Fruit fly (Drosophila melanogaster) whole organism, embryonic: ENCODE data around the gene CG33298.

Source experiments
- Bdp1 ChIP-seq: fragments of 200-800 bp; sonication (Bioruptor generic); optimal IDR thresholded peaks from 3 replicates; lab custom pipeline; 2016; ENCODE audit warnings: missing biosample characterization, missing genetic modification characterization
- BtbVII ChIP-seq: fragments of 200-800 bp; sonication (Bioruptor generic); optimal IDR thresholded peaks from 3 replicates; lab custom pipeline; 2017; ENCODE audit warnings: missing biosample characterization, mild to moderate bottlenecking, missing genetic modification characterization
- CG10147 ChIP-seq: fragments of 200-800 bp; sonication (Bioruptor generic); optimal IDR thresholded peaks from 2 replicates; lab custom pipeline; 2019; ENCODE audit warnings: missing biosample characterization, mild to moderate bottlenecking, missing genetic modification characterization, moderate library complexity
- CG10565 ChIP-seq: fragments of 200-800 bp; sonication (Bioruptor generic); optimal IDR thresholded peaks from 3 replicates; lab custom pipeline; 2016; ENCODE audit warnings: missing biosample characterization, mild to moderate bottlenecking, missing genetic modification characterization
- CG11695 ChIP-seq: fragments of 200-800 bp; sonication (Bioruptor generic); IDR thresholded peaks from 3 replicates; pipeline ENCODE4 v1.3.6; 2022; ENCODE audit warnings: missing biosample characterization, missing genetic modification characterization
- CG12744 ChIP-seq: fragments of 200-800 bp; sonication (Bioruptor generic); optimal IDR thresholded peaks from 2 replicates; lab custom pipeline; 2016; ENCODE audit warnings: missing biosample characterization, missing genetic modification characterization
- CG13624 ChIP-seq: fragments of 200-800 bp; sonication (Bioruptor generic); optimal IDR thresholded peaks from 2 replicates; lab custom pipeline; 2016; ENCODE audit warnings: missing biosample characterization, missing genetic modification characterization
- CG13775 ChIP-seq: fragments of 200-800 bp; sonication (Bioruptor generic); optimal IDR thresholded peaks from 3 replicates; lab custom pipeline; 2017; ENCODE audit warnings: missing biosample characterization, mild to moderate bottlenecking, missing genetic modification characterization
- CG1529 ChIP-seq: fragments of 200-800 bp; sonication (Bioruptor generic); optimal IDR thresholded peaks from 3 replicates; lab custom pipeline; 2018; ENCODE audit warnings: missing biosample characterization, missing genetic modification characterization
- CG15601 ChIP-seq: fragments of 200-800 bp; sonication (Bioruptor generic); optimal IDR thresholded peaks from 3 replicates; lab custom pipeline; 2019; ENCODE audit warnings: missing biosample characterization, mild to moderate bottlenecking, missing genetic modification characterization, moderate library complexity
- CG1602 ChIP-seq: fragments of 200-800 bp; sonication (Bioruptor generic); optimal IDR thresholded peaks from 3 replicates; lab custom pipeline; 2016; ENCODE audit warnings: missing biosample characterization, missing genetic modification characterization
- CG16779 ChIP-seq: fragments of 200-800 bp; sonication (Bioruptor generic); IDR thresholded peaks from 2 replicates; pipeline ENCODE4 v1.3.6; 2022; ENCODE audit warnings: missing biosample characterization, missing genetic modification characterization
- CG17361 ChIP-seq: fragments of 200-800 bp; sonication (Bioruptor generic); IDR thresholded peaks from 3 replicates; pipeline ENCODE4 v1.3.6; 2022; ENCODE audit warnings: missing biosample characterization, missing genetic modification characterization
- CG18011 ChIP-seq: fragments of 200-800 bp; sonication (Bioruptor generic); optimal IDR thresholded peaks from 2 replicates; lab custom pipeline; 2017; ENCODE audit warnings: missing biosample characterization, missing genetic modification characterization, mild to moderate bottlenecking, moderate library complexity, missing genotype
- CG18764 ChIP-seq: fragments of 200-800 bp; sonication (Bioruptor generic); optimal IDR thresholded peaks from 3 replicates; lab custom pipeline; 2016; ENCODE audit warnings: missing biosample characterization, missing genetic modification characterization
- CG3163 ChIP-seq: fragments of 200-800 bp; sonication (Bioruptor generic); optimal IDR thresholded peaks from 3 replicates; lab custom pipeline; 2016; ENCODE audit warnings: missing biosample characterization, missing genetic modification characterization
- CG3838 ChIP-seq: fragments of 200-800 bp; sonication (Bioruptor generic); optimal IDR thresholded peaks from 3 replicates; lab custom pipeline; 2016; ENCODE audit warnings: missing biosample characterization, missing genetic modification characterization
- CG4617 ChIP-seq: fragments of 200-800 bp; sonication (Bioruptor generic); optimal IDR thresholded peaks from 3 replicates; lab custom pipeline; 2016; ENCODE audit warnings: missing biosample characterization, missing genetic modification characterization, borderline replicate concordance
- CG4730 ChIP-seq: fragments of 200-800 bp; sonication (Bioruptor generic); IDR thresholded peaks from 2 replicates; pipeline ENCODE4 v1.3.6; 2022; ENCODE audit warnings: missing biosample characterization, missing genetic modification characterization
- CG7745 ChIP-seq: fragments of 200-800 bp; sonication (Bioruptor generic); optimal IDR thresholded peaks from 2 replicates; lab custom pipeline; 2018; ENCODE audit warnings: missing biosample characterization, mild to moderate bottlenecking, missing genetic modification characterization, moderate library complexity
- CG8290 ChIP-seq, 3 experiments: fragments of 200-800 bp; sonication (Bioruptor generic); optimal IDR thresholded peaks; 2 replicates each; lab custom pipeline; 2016 to 2019; ENCODE audit warnings: missing biosample characterization in 3 of 3, missing genetic modification characterization in 3 of 3, mild to moderate bottlenecking in 2 of 3, moderate library complexity in 1 of 3
- CG9215 ChIP-seq: fragments of 200-800 bp; sonication (Bioruptor generic); IDR thresholded peaks from 2 replicates; pipeline ENCODE4 v1.3.6; 2022; ENCODE audit warnings: missing biosample characterization, missing genetic modification characterization
- CG9797 ChIP-seq: fragments of 200-800 bp; sonication (Bioruptor generic); optimal IDR thresholded peaks from 3 replicates; lab custom pipeline; 2018; ENCODE audit warnings: missing biosample characterization, mild to moderate bottlenecking, missing genetic modification characterization
- CHES-1-like ChIP-seq: fragments of 200-800 bp; sonication (Bioruptor generic); optimal IDR thresholded peaks from 2 replicates; lab custom pipeline; 2016; ENCODE audit warnings: missing biosample characterization, missing genetic modification characterization
- H2.0 ChIP-seq: fragments of 200-800 bp; sonication (Bioruptor generic); IDR thresholded peaks from 2 replicates; pipeline ENCODE4 v1.3.6; 2022; ENCODE audit warnings: missing biosample characterization, missing genetic modification characterization
- HmgD ChIP-seq: fragments of 200-800 bp; sonication (Bioruptor generic); optimal IDR thresholded peaks from 3 replicates; lab custom pipeline; 2016; ENCODE audit warnings: missing biosample characterization, missing genetic modification characterization
- Hmr ChIP-seq: fragments of 200-800 bp; sonication (Bioruptor generic); optimal IDR thresholded peaks from 3 replicates; lab custom pipeline; 2017; ENCODE audit warnings: mild to moderate bottlenecking, missing biosample characterization, missing genetic modification reagents, missing genetic modification characterization
- NC2β ChIP-seq: fragments of 200-800 bp; sonication (Bioruptor generic); optimal IDR thresholded peaks from 2 replicates; lab custom pipeline; 2016; ENCODE audit warnings: missing biosample characterization, missing genetic modification characterization
- Ssrp ChIP-seq: fragments of 200-800 bp; sonication (Bioruptor generic); optimal IDR thresholded peaks from 2 replicates; lab custom pipeline; 2018; ENCODE audit warnings: missing biosample characterization, mild to moderate bottlenecking, missing genetic modification characterization, moderate library complexity
- abd-A ChIP-seq: fragments of 200-800 bp; sonication (Bioruptor generic); optimal IDR thresholded peaks from 3 replicates; lab custom pipeline; 2019; ENCODE audit warnings: missing biosample characterization, mild to moderate bottlenecking, missing genetic modification characterization, moderate library complexity
- az2 ChIP-seq: fragments of 200-800 bp; sonication (Bioruptor generic); optimal IDR thresholded peaks from 3 replicates; lab custom pipeline; 2016; ENCODE audit warnings: missing biosample characterization, missing genetic modification characterization
- cato ChIP-seq: fragments of 200-800 bp; sonication (Bioruptor generic); optimal IDR thresholded peaks from 2 replicates; lab custom pipeline; 2016; ENCODE audit warnings: missing biosample characterization, missing genetic modification characterization, borderline replicate concordance
- chif ChIP-seq, 2 experiments: fragments of 200-800 bp; sonication (Bioruptor generic); optimal IDR thresholded peaks; 3 replicates each; lab custom pipeline; 2016; ENCODE audit warnings: missing biosample characterization in 2 of 2, missing genetic modification characterization in 2 of 2
- danr ChIP-seq: fragments of 200-800 bp; sonication (Bioruptor generic); IDR thresholded peaks from 2 replicates; pipeline ENCODE4 v1.3.6; 2022; ENCODE audit warnings: missing biosample characterization, missing genetic modification characterization
- dm ChIP-seq: fragments of 200-800 bp; sonication (Bioruptor generic); optimal IDR thresholded peaks from 3 replicates; lab custom pipeline; 2016; ENCODE audit warnings: missing biosample characterization, missing genetic modification characterization
- esg ChIP-seq: fragments of 200-800 bp; sonication (Bioruptor generic); conservative IDR thresholded peaks from 2 replicates; pipeline ENCODE4 v1.3.6; 2022; ENCODE audit warnings: missing biosample characterization, missing genetic modification characterization
- exex ChIP-seq: fragments of 200-800 bp; sonication (Bioruptor generic); optimal IDR thresholded peaks from 4 replicates; lab custom pipeline; 2018; ENCODE audit warnings: missing biosample characterization, mild to moderate bottlenecking, missing genetic modification characterization, moderate library complexity
- ftz-f1 ChIP-seq: fragments of 200-800 bp; sonication (Bioruptor generic); optimal IDR thresholded peaks from 2 replicates; lab custom pipeline; 2016; ENCODE audit warnings: missing biosample characterization, missing genetic modification characterization
- gce ChIP-seq: fragments of 200-800 bp; sonication (Bioruptor generic); IDR thresholded peaks from 3 replicates; pipeline ENCODE4 v1.3.6; 2022; ENCODE audit warnings: missing biosample characterization, missing genetic modification characterization
- grau ChIP-seq: fragments of 200-800 bp; optimal IDR thresholded peaks from 3 replicates; lab custom pipeline; 2019; ENCODE audit warnings: missing biosample characterization, mild to moderate bottlenecking, missing genetic modification characterization, moderate library complexity
- inv ChIP-seq: fragments of 200-800 bp; sonication (Bioruptor generic); IDR thresholded peaks from 2 replicates; pipeline ENCODE4 v1.3.6; 2022; ENCODE audit warnings: missing biosample characterization, missing genetic modification characterization; ENCODE audit not compliant: partially characterized antibody
- knrl ChIP-seq: fragments of 200-800 bp; sonication (Bioruptor generic); IDR thresholded peaks from 3 replicates; pipeline ENCODE4 v1.3.6; 2022; ENCODE audit warnings: missing biosample characterization, missing genetic modification characterization; ENCODE audit not compliant: partially characterized antibody
- psq ChIP-seq: fragments of 200-800 bp; sonication (Bioruptor generic); optimal IDR thresholded peaks from 2 replicates; lab custom pipeline; 2017; ENCODE audit warnings: missing biosample characterization, missing genetic modification characterization
- row ChIP-seq: fragments of 200-800 bp; sonication (Bioruptor generic); IDR thresholded peaks from 3 replicates; pipeline ENCODE4 v1.3.6; 2022; ENCODE audit warnings: missing biosample characterization, missing genetic modification characterization
- stwl ChIP-seq: fragments of 200-800 bp; sonication (Bioruptor generic); optimal IDR thresholded peaks from 3 replicates; lab custom pipeline; 2018; ENCODE audit warnings: missing biosample characterization, mild to moderate bottlenecking, missing genetic modification characterization, moderate library complexity
- toy ChIP-seq: fragments of 200-800 bp; sonication (Bioruptor generic); IDR thresholded peaks from 2 replicates; pipeline ENCODE4 v1.3.6; 2022; ENCODE audit warnings: missing biosample characterization, missing genetic modification characterization
- usp ChIP-seq: fragments of >200 bp; optimal IDR thresholded peaks from 2 replicates; lab custom pipeline; 2017; ENCODE audit warnings: missing biosample characterization, missing genetic modification characterization
- zen2 ChIP-seq: fragments of 200-800 bp; sonication (Bioruptor generic); IDR thresholded peaks from 3 replicates; pipeline ENCODE4 v1.3.6; 2022; ENCODE audit warnings: missing biosample characterization, missing genetic modification characterization; ENCODE audit not compliant: partially characterized antibody
- zfh1 ChIP-seq: fragments of 200-800 bp; sonication (Bioruptor generic); IDR thresholded peaks from 3 replicates; pipeline ENCODE4 v1.3.6; 2022; ENCODE audit warnings: missing biosample characterization, missing genetic modification characterization

Gene CG33298

dm6 chr2L:9449257-9449972 is 45.9 kb upstream of the CG33298 start (continued):
- peak; percentile 97 for TF ChIP-seq CG11695 (GFP tag; lab: Robert Waterston, UW)
- peak; percentile 78 for TF ChIP-seq gce (GFP tag; lab: Robert Waterston, UW)
- peak; percentile 73 for TF ChIP-seq CG18011 (GFP tag; lab: Kevin White, UChicago)
- TF ChIP-seq CG1529 (GFP tag; lab: Kevin White, UChicago), result peak; percentile 93
- TF ChIP-seq cato (GFP tag; lab: Kevin White, UChicago), result peak; percentile 89
- TF ChIP-seq knrl (GFP tag; lab: Robert Waterston, UW), result no peak
- peak; percentile 94 for TF ChIP-seq CG15601
- peak; percentile 74 for TF ChIP-seq NC2β (GFP tag; lab: Kevin White, UChicago)
- peak; percentile 91 for TF ChIP-seq H2.0
- TF ChIP-seq Bdp1 (GFP tag; lab: Kevin White, UChicago), result peak; percentile 74
- TF ChIP-seq danr, result peak; percentile 93
- no peak for TF ChIP-seq dm (GFP tag; lab: Kevin White, UChicago)
- peak; percentile 72 for TF ChIP-seq exex (tag; lab: Kevin White, UChicago)
- TF ChIP-seq CG9215 (GFP tag; lab: Robert Waterston, UW), result peak; percentile 96
- peak; percentile 95 for TF ChIP-seq grau (tag; lab: Kevin White, UChicago)
- peak; percentile 83 for TF ChIP-seq abd-A (tag; lab: Kevin White, UChicago)
- peak; percentile 84 for TF ChIP-seq CG18764 (GFP tag; lab: Kevin White, UChicago)
- peak; percentile 39 for TF ChIP-seq CG13624
- TF ChIP-seq HmgD (GFP tag; lab: Kevin White, UChicago), result peak; percentile 69
- TF ChIP-seq ftz-f1, result peak; percentile 5
- TF ChIP-seq BtbVII, result peak; percentile 93
- TF ChIP-seq usp (GFP tag; lab: Kevin White, UChicago), result no peak
- TF ChIP-seq CG10147 (GFP tag; lab: Kevin White, UChicago), result peak; percentile 91
- peak; percentile 91 for TF ChIP-seq toy (GFP tag; lab: Robert Waterston, UW)
- peak; percentile 62 to 85 for TF ChIP-seq chif (GFP tag; optimal IDR thresholded peaks at IDR 0.05; lab: Kevin White, UChicago)
- TF ChIP-seq esg (GFP tag; lab: Robert Waterston, UW), result peak; percentile 95
- peak; percentile 89 for TF ChIP-seq CG4730
- TF ChIP-seq zen2, result no peak
- peak; percentile 96 for TF ChIP-seq Hmr (GFP tag; lab: Kevin White, UChicago)
- peak; percentile 20 for TF ChIP-seq CG9797 (GFP tag; lab: Kevin White, UChicago)
- peak; percentile 99 for TF ChIP-seq row
- peak; percentile 99 for TF ChIP-seq Ssrp (tag; lab: Kevin White, UChicago)
- TF ChIP-seq CHES-1-like (GFP tag; lab: Kevin White, UChicago), result peak; percentile 11
- peak; percentile 95 for TF ChIP-seq CG1602 (GFP tag; lab: Kevin White, UChicago)
- peak; percentile 96 for TF ChIP-seq CG13775 (GFP tag; lab: Kevin White, UChicago)
- TF ChIP-seq stwl, result peak; percentile 30
- peak; percentile 96 for TF ChIP-seq zfh1 (GFP tag; lab: Robert Waterston, UW)
- TF ChIP-seq CG3163, result peak; percentile 93
- TF ChIP-seq az2, result peak; percentile 95
- peak; percentile 74 for TF ChIP-seq CG12744 (GFP tag; lab: Kevin White, UChicago)
- TF ChIP-seq CG17361 (GFP tag; lab: Robert Waterston, UW), result peak; percentile 92
- no peak for TF ChIP-seq inv
- peak; percentile 90 for TF ChIP-seq psq (GFP tag; lab: Kevin White, UChicago)
- peak; percentile 84 for TF ChIP-seq CG4617
- peak; percentile 74 for TF ChIP-seq CG10565 (GFP tag; lab: Kevin White, UChicago)
- peak; percentile 75 for TF ChIP-seq CG3838 (GFP tag; lab: Kevin White, UChicago)
- TF ChIP-seq CG16779, result peak; percentile 54; the same call in 1 of the 2 replicates
- peak; percentile 89 for TF ChIP-seq CG7745 (tag; lab: Kevin White, UChicago)
- TF ChIP-seq CG8290 (GFP tag; optimal IDR thresholded peaks at IDR 0.05; lab: Kevin White, UChicago), result peak; percentile 97
- TF ChIP-seq CG8290 (tag; optimal IDR thresholded peaks at IDR 0.05; lab: Kevin White, UChicago), result peak; percentile 86 to 87
